Fruit fly (Drosophila melanogaster) whole organism, embryonic: ENCODE results near the gene Ada1-2.
A peak's percentile ranks its signal among the peaks of the same experiment; 100 is the strongest.

Experiments
- Blimp-1 ChIP-seq: fragments of 200-800 bp; sonication (Bioruptor generic); optimal IDR thresholded peaks from 3 replicates; lab custom pipeline; 2018; ENCODE audit warnings: missing biosample characterization, missing genetic modification characterization, mild to moderate bottlenecking, moderate library complexity, missing genetic modification reagents
- CG1024 ChIP-seq: fragments of 200-800 bp; sonication (Bioruptor generic); IDR thresholded peaks from 2 replicates; pipeline ENCODE4 v1.3.6; 2022; ENCODE audit warnings: missing biosample characterization, missing genetic modification characterization
- CG11504 ChIP-seq: fragments of 200-800 bp; sonication (Bioruptor generic); optimal IDR thresholded peaks from 3 replicates; lab custom pipeline; 2019; ENCODE audit warnings: missing biosample characterization, mild to moderate bottlenecking, missing genetic modification characterization, moderate library complexity
- CG1529 ChIP-seq: fragments of 200-800 bp; sonication (Bioruptor generic); optimal IDR thresholded peaks from 3 replicates; lab custom pipeline; 2018; ENCODE audit warnings: missing biosample characterization, missing genetic modification characterization
- CG18476 ChIP-seq: fragments of 200-800 bp; sonication (Bioruptor generic); optimal IDR thresholded peaks from 2 replicates; lab custom pipeline; 2016; ENCODE audit warnings: missing biosample characterization, mild to moderate bottlenecking, missing genetic modification characterization
- CG2120 ChIP-seq: fragments of 200-800 bp; sonication (Bioruptor generic); optimal IDR thresholded peaks from 3 replicates; lab custom pipeline; 2016; ENCODE audit warnings: missing biosample characterization, missing genetic modification characterization
- CG3065 ChIP-seq: fragments of 200-800 bp; sonication (Bioruptor generic); optimal IDR thresholded peaks from 2 replicates; lab custom pipeline; 2016; ENCODE audit warnings: missing biosample characterization, missing genetic modification characterization
- CG4404 ChIP-seq: fragments of 200-800 bp; sonication (Bioruptor generic); IDR thresholded peaks from 2 replicates; pipeline ENCODE4 v1.3.6; 2022; ENCODE audit warnings: missing biosample characterization, missing genetic modification characterization
- CG6254 ChIP-seq: fragments of 200-800 bp; sonication (Bioruptor generic); optimal IDR thresholded peaks from 3 replicates; lab custom pipeline; 2017; ENCODE audit warnings: mild to moderate bottlenecking, missing biosample characterization, missing genetic modification reagents, missing genetic modification characterization
- CG6272 ChIP-seq: fragments of 200-800 bp; sonication (Bioruptor generic); IDR thresholded peaks from 2 replicates; pipeline ENCODE4 v1.3.6; 2022; ENCODE audit warnings: missing biosample characterization, missing genetic modification characterization
- CG6654 ChIP-seq: fragments of 200-800 bp; sonication (Bioruptor generic); optimal IDR thresholded peaks from 2 replicates; lab custom pipeline; 2017; ENCODE audit warnings: missing biosample characterization, mild to moderate bottlenecking, missing genetic modification characterization
- CG6683 ChIP-seq: fragments of 200-800 bp; sonication (Bioruptor generic); optimal IDR thresholded peaks from 2 replicates; lab custom pipeline; 2017; ENCODE audit warnings: missing biosample characterization, mild to moderate bottlenecking, missing genetic modification characterization, missing genetic modification reagents
- CG6765 ChIP-seq: fragments of 200-800 bp; sonication (Bioruptor generic); optimal IDR thresholded peaks from 3 replicates; lab custom pipeline; 2017; ENCODE audit warnings: missing biosample characterization, mild to moderate bottlenecking, missing genetic modification characterization
- CG7556 ChIP-seq: fragments of 200-800 bp; sonication (Bioruptor generic); optimal IDR thresholded peaks from 2 replicates; lab custom pipeline; 2017; ENCODE audit warnings: missing biosample characterization, mild to moderate bottlenecking, missing genetic modification characterization
- CG7745 ChIP-seq: fragments of 200-800 bp; sonication (Bioruptor generic); optimal IDR thresholded peaks from 2 replicates; lab custom pipeline; 2018; ENCODE audit warnings: missing biosample characterization, mild to moderate bottlenecking, missing genetic modification characterization, moderate library complexity
- CG8290 ChIP-seq, 3 experiments: fragments of 200-800 bp; sonication (Bioruptor generic); optimal IDR thresholded peaks; 2 replicates each; lab custom pipeline; 2016 to 2019; ENCODE audit warnings: missing biosample characterization in 3 of 3, missing genetic modification characterization in 3 of 3, mild to moderate bottlenecking in 2 of 3, moderate library complexity in 1 of 3
- CG8924 ChIP-seq: fragments of 200-800 bp; optimal IDR thresholded peaks from 3 replicates; lab custom pipeline; 2019; ENCODE audit warnings: missing biosample characterization, mild to moderate bottlenecking, missing genetic modification characterization, moderate library complexity
- CG9797 ChIP-seq: fragments of 200-800 bp; sonication (Bioruptor generic); optimal IDR thresholded peaks from 3 replicates; lab custom pipeline; 2018; ENCODE audit warnings: missing biosample characterization, mild to moderate bottlenecking, missing genetic modification characterization
- Dip2 ChIP-seq: fragments of 200-800 bp; sonication (Bioruptor generic); IDR thresholded peaks from 2 replicates; pipeline ENCODE4 v1.3.6; 2022; ENCODE audit warnings: missing biosample characterization, missing genetic modification characterization
- Hr3 ChIP-seq: fragments of 200-800 bp; sonication (Bioruptor generic); optimal IDR thresholded peaks from 3 replicates; lab custom pipeline; 2016; ENCODE audit warnings: missing biosample characterization, missing genetic modification characterization
- Lim3 ChIP-seq: fragments of 200-800 bp; sonication (Bioruptor generic); IDR thresholded peaks from 2 replicates; pipeline ENCODE4 v1.3.6; 2022; ENCODE audit warnings: missing biosample characterization, missing genetic modification characterization
- Opbp ChIP-seq: fragments of 200-800 bp; sonication (Bioruptor generic); IDR thresholded peaks from 3 replicates; pipeline ENCODE4 v1.3.6; 2022; ENCODE audit warnings: missing biosample characterization, missing genetic modification characterization; ENCODE audit not compliant: partially characterized antibody
- Optix ChIP-seq: fragments of 200-800 bp; sonication (Bioruptor generic); IDR thresholded peaks from 3 replicates; pipeline ENCODE4 v1.3.6; 2022; ENCODE audit warnings: missing biosample characterization, missing genetic modification characterization
- Rfx ChIP-seq: fragments of 200-800 bp; sonication (Bioruptor generic); IDR thresholded peaks from 2 replicates; pipeline ENCODE4 v1.3.6; 2022; ENCODE audit warnings: missing biosample characterization, missing genetic modification characterization
- Side ChIP-seq: fragments of 200-800 bp; sonication (Bioruptor generic); optimal IDR thresholded peaks from 2 replicates; lab custom pipeline; 2016; ENCODE audit warnings: missing biosample characterization, missing genetic modification characterization
- Sry-δ ChIP-seq: fragments of 200-800 bp; sonication (Bioruptor generic); optimal IDR thresholded peaks from 2 replicates; lab custom pipeline; 2016; ENCODE audit warnings: missing biosample characterization, missing genetic modification characterization
- Stat92E ChIP-seq, 3 experiments: fragments of >200 bp in 2 of 3; fragments of 200-800 bp in 1 of 3; sonication (Bioruptor generic) in 1 of 3; optimal IDR thresholded peaks; 2 replicates each; lab custom pipeline; 2017 to 2019; ENCODE audit warnings: missing biosample characterization in 3 of 3, missing genetic modification characterization in 3 of 3, mild to moderate bottlenecking in 1 of 3, moderate library complexity in 1 of 3
- Taf1 ChIP-seq: fragments of 200-800 bp; sonication (Bioruptor generic); IDR thresholded peaks from 2 replicates; pipeline ENCODE4 v1.3.6; 2022; ENCODE audit warnings: missing biosample characterization, missing genetic modification characterization
- YL-1 ChIP-seq: fragments of 200-800 bp; sonication (Bioruptor generic); optimal IDR thresholded peaks from 3 replicates; lab custom pipeline; 2017; ENCODE audit warnings: missing biosample characterization, mild to moderate bottlenecking, missing genetic modification characterization
- aop ChIP-seq: fragments of 200-800 bp; sonication (Bioruptor generic); IDR thresholded peaks from 2 replicates; pipeline ENCODE4 v1.3.6; 2022; ENCODE audit warnings: missing biosample characterization, missing genetic modification characterization
- bcd ChIP-seq: fragments of 200-800 bp; sonication (Bioruptor generic); optimal IDR thresholded peaks from 2 replicates; lab custom pipeline; 2017; ENCODE audit warnings: missing biosample characterization, mild to moderate bottlenecking, missing genetic modification characterization
- bigmax ChIP-seq: fragments of 200-800 bp; sonication (Bioruptor generic); optimal IDR thresholded peaks from 2 replicates; lab custom pipeline; 2018; ENCODE audit warnings: missing biosample characterization, mild to moderate bottlenecking, missing genetic modification characterization
- ci ChIP-seq: fragments of 200-800 bp; sonication (Bioruptor generic); IDR thresholded peaks from 3 replicates; pipeline ENCODE4 v1.3.6; 2022; ENCODE audit warnings: missing biosample characterization, missing genetic modification characterization
- fd102C ChIP-seq: fragments of 200-800 bp; sonication (Bioruptor generic); optimal IDR thresholded peaks from 2 replicates; lab custom pipeline; 2018; ENCODE audit warnings: missing biosample characterization, mild to moderate bottlenecking, missing genetic modification characterization, moderate library complexity
- hkb ChIP-seq, 2 experiments: fragments of 200-800 bp in 1 of 2; fragments of >200 bp in 1 of 2; sonication (Bioruptor generic) in 1 of 2; IDR thresholded peaks in 1 of 2; optimal IDR thresholded peaks in 1 of 2; 2 replicates each; pipeline versions ENCODE4 v1.3.6 to Lab custom; 2017 to 2022; ENCODE audit warnings: missing biosample characterization in 1 of 2, missing genetic modification characterization in 1 of 2
- jigr1 ChIP-seq: fragments of 200-800 bp; sonication (Bioruptor generic); IDR thresholded peaks from 3 replicates; pipeline ENCODE4 v1.3.6; 2022; ENCODE audit warnings: missing biosample characterization, missing genetic modification characterization
- knrl ChIP-seq: fragments of 200-800 bp; sonication (Bioruptor generic); IDR thresholded peaks from 3 replicates; pipeline ENCODE4 v1.3.6; 2022; ENCODE audit warnings: missing biosample characterization, missing genetic modification characterization; ENCODE audit not compliant: partially characterized antibody
- nau ChIP-seq: fragments of 200-800 bp; sonication (Bioruptor generic); optimal IDR thresholded peaks from 3 replicates; lab custom pipeline; 2017; ENCODE audit warnings: missing biosample characterization, mild to moderate bottlenecking, missing genetic modification characterization, missing genetic modification reagents
- nmo ChIP-seq: fragments of 200-800 bp; sonication (Bioruptor generic); optimal IDR thresholded peaks from 2 replicates; lab custom pipeline; 2018; ENCODE audit warnings: missing biosample characterization, mild to moderate bottlenecking, missing genetic modification characterization, moderate library complexity
- oc ChIP-seq: fragments of 200-800 bp; sonication (Bioruptor generic); optimal IDR thresholded peaks from 2 replicates; lab custom pipeline; 2018; ENCODE audit warnings: missing biosample characterization, mild to moderate bottlenecking, missing genetic modification characterization, moderate library complexity
- pb ChIP-seq: fragments of 200-800 bp; sonication (Bioruptor generic); optimal IDR thresholded peaks from 3 replicates; lab custom pipeline; 2016; ENCODE audit warnings: missing biosample characterization, missing genetic modification characterization
- prd ChIP-seq, 3 experiments: fragments of >200 bp in 2 of 3; fragments of 200-800 bp in 1 of 3; sonication (Bioruptor generic) in 1 of 3; optimal IDR thresholded peaks in 2 of 3; IDR thresholded peaks in 1 of 3; 2 replicates in 2 of 3; 3 replicates in 1 of 3; pipeline versions ENCODE4 v1.3.6 to Lab custom; 2017 to 2022; ENCODE audit warnings: missing biosample characterization in 1 of 3, missing genetic modification characterization in 1 of 3
- psq ChIP-seq: fragments of 200-800 bp; sonication (Bioruptor generic); optimal IDR thresholded peaks from 2 replicates; lab custom pipeline; 2017; ENCODE audit warnings: missing biosample characterization, missing genetic modification characterization
- pum ChIP-seq: fragments of 200-800 bp; sonication (Bioruptor generic); optimal IDR thresholded peaks from 2 replicates; lab custom pipeline; 2016; ENCODE audit warnings: missing biosample characterization, missing genetic modification characterization
- sc ChIP-seq, 3 experiments: fragments of >200 bp in 2 of 3; fragments of 200-800 bp in 1 of 3; sonication (Bioruptor generic) in 1 of 3; optimal IDR thresholded peaks; 2 replicates in 2 of 3; 3 replicates in 1 of 3; lab custom pipeline; 2017; ENCODE audit warnings: mild to moderate bottlenecking in 1 of 3, missing biosample characterization in 1 of 3, missing genetic modification characterization in 1 of 3, missing genetic modification reagents in 1 of 3

The Ada1-2 gene

dm6 chr2L:12026458-12027431 is 34.0 kb downstream of the Ada1-2 start (continued):
- TF ChIP-seq CG8924 (tag; lab: Kevin White, UChicago) (peak; percentile 78), knrl (no peak), Sry-δ (GFP tag; lab: Kevin White, UChicago) (peak; percentile 29), Lim3 (GFP tag; lab: Robert Waterston, UW) (peak; percentile 35; the same call in 1 of the 2 replicates), sc (optimal IDR thresholded peaks at IDR 0.05; lab: Kevin White, UChicago) (no peak), sc (GFP tag; optimal IDR thresholded peaks at IDR 0.05; lab: Kevin White, UChicago) (peak; percentile 60), ci (peak; percentile 44; the same call in 1 of the 3 replicates), CG9797 (GFP tag; lab: Kevin White, UChicago) (no peak), CG18476 (GFP tag; lab: Kevin White, UChicago) (peak; percentile 35), Side (GFP tag; lab: Kevin White, UChicago) (no peak), CG1024 (no peak; the same call in 1 of the 2 replicates), Dip2 (no peak), CG6272 (GFP tag; lab: Robert Waterston, UW) (peak; percentile 24; the same call in 1 of the 2 replicates), CG2120 (GFP tag; lab: Kevin White, UChicago) (peak; percentile 33), Opbp (GFP tag; lab: Robert Waterston, UW) (no peak), CG6765 (peak; percentile 0), Stat92E (GFP tag; optimal IDR thresholded peaks at IDR 0.05; lab: Kevin White, UChicago) (no peak), aop (GFP tag; lab: Robert Waterston, UW) (no peak), pum (GFP tag; lab: Kevin White, UChicago) (no peak), Blimp-1 (GFP tag; lab: Kevin White, UChicago) (peak; percentile 63), CG3065 (GFP tag; lab: Kevin White, UChicago) (no peak), jigr1 (GFP tag; lab: Robert Waterston, UW) (no peak), Rfx (GFP tag; lab: Robert Waterston, UW) (peak; percentile 55), CG4404 (GFP tag; lab: Robert Waterston, UW) (no peak), CG1529 (peak; percentile 27), CG7556 (peak; percentile 88), psq (GFP tag; lab: Kevin White, UChicago) (no peak), fd102C (GFP tag; lab: Kevin White, UChicago) (no peak), CG6254 (GFP tag; lab: Kevin White, UChicago) (peak; percentile 11), nau (no peak), pb (no peak), CG6683 (GFP tag; lab: Kevin White, UChicago) (no peak), Hr3 (GFP tag; lab: Kevin White, UChicago) (peak; percentile 56), CG8290 (GFP tag; optimal IDR thresholded peaks at IDR 0.05; lab: Kevin White, UChicago) (no peak), CG8290 (tag; optimal IDR thresholded peaks at IDR 0.05; lab: Kevin White, UChicago) (peak in 1 of 2 experiments; percentile 69), CG7745 (tag; lab: Kevin White, UChicago) (no peak), prd (optimal IDR thresholded peaks at IDR 0.05; lab: Kevin White, UChicago) (no peak), prd (GFP tag; IDR thresholded peaks at IDR 0.05; lab: Robert Waterston, UW) (peak; percentile 71), hkb (optimal IDR thresholded peaks at IDR 0.05; lab: Kevin White, UChicago) (no peak), hkb (GFP tag; IDR thresholded peaks at IDR 0.05; lab: Robert Waterston, UW) (0 out of 2 replicates have a peak, but pooled peaks have one; percentile 21), CG11504 (tag; lab: Kevin White, UChicago) (peak; percentile 72), oc (tag; lab: Kevin White, UChicago) (peak; percentile 36), bigmax (no peak), bcd (GFP tag; lab: Kevin White, UChicago) (peak; percentile 60), nmo (GFP tag; lab: Kevin White, UChicago) (peak; percentile 78), CG6654 (GFP tag; lab: Kevin White, UChicago) (peak; percentile 34), Taf1 (GFP tag; lab: Robert Waterston, UW) (peak; percentile 29; the same call in 1 of the 2 replicates), YL-1 (GFP tag; lab: Kevin White, UChicago) (no peak), Optix (GFP tag; lab: Robert Waterston, UW) (peak; percentile 32; the same call in 1 of the 3 replicates)
